Fruit fly (Drosophila melanogaster): ENCODE measurements around the gene Kif3C.
A peak's percentile ranks its signal among the peaks of the same experiment; 100 is the strongest.

Gene Kif3C

dm6 chr4:1196653-1197161 is 49.4 kb downstream of the Kif3C start, which contains the start of gene PIP4K (continued):
- TF ChIP-seq CG11902 (GFP tag; optimal IDR thresholded peaks at IDR 0.05) (no peak), achi (GFP tag; optimal IDR thresholded peaks at IDR 0.05) (no peak), Met (GFP tag; optimal IDR thresholded peaks at IDR 0.05) (no peak), vri (GFP tag; optimal IDR thresholded peaks at IDR 0.05) (no peak), Hr39 (GFP tag; optimal IDR thresholded peaks at IDR 0.05) (no peak), CG6792 (GFP tag; optimal IDR thresholded peaks at IDR 0.05) (no peak), CG9139 (GFP tag; optimal IDR thresholded peaks at IDR 0.05) (no peak), Hr38 (GFP tag; optimal IDR thresholded peaks at IDR 0.05) (no peak), CG34406 (GFP tag; optimal IDR thresholded peaks at IDR 0.05) (no peak), CG6854 (GFP tag; optimal IDR thresholded peaks at IDR 0.05) (no peak), lz (GFP tag; optimal IDR thresholded peaks at IDR 0.05) (no peak), fd85E (GFP tag; optimal IDR thresholded peaks at IDR 0.05) (no peak), CG10631 (GFP tag; optimal IDR thresholded peaks at IDR 0.05) (no peak), Ets96B (tag; optimal IDR thresholded peaks at IDR 0.05) (peak; percentile 13), Eip93F (GFP tag; optimal IDR thresholded peaks at IDR 0.05) (no peak), CG11762 (GFP tag; optimal IDR thresholded peaks at IDR 0.05; ENCODE audit: insufficient read depth) (no peak), fkh (GFP tag; optimal IDR thresholded peaks at IDR 0.05) (no peak), Sox14 (GFP tag; optimal IDR thresholded peaks at IDR 0.05) (no peak), CG4318 (GFP tag; optimal IDR thresholded peaks at IDR 0.05) (no peak), spab (GFP tag; optimal IDR thresholded peaks at IDR 0.05) (no peak), CG8119 (GFP tag; IDR thresholded peaks at IDR 0.05) (no peak), eg (GFP tag; IDR thresholded peaks at IDR 0.05) (no peak), CG8319 (GFP tag; optimal IDR thresholded peaks at IDR 0.05) (no peak), Lpt (GFP tag; optimal IDR thresholded peaks at IDR 0.05) (no peak), acj6 (GFP tag; optimal IDR thresholded peaks at IDR 0.05) (no peak), CG6163 (GFP tag; IDR thresholded peaks at IDR 0.05) (no peak), CG3919 (GFP tag; optimal IDR thresholded peaks at IDR 0.05) (no peak), esn (GFP tag; optimal IDR thresholded peaks at IDR 0.05) (no peak), CG10669 (GFP tag; optimal IDR thresholded peaks at IDR 0.05) (no peak), OdsH (GFP tag; optimal IDR thresholded peaks at IDR 0.05) (peak; percentile 38), Hr4 (GFP tag; optimal IDR thresholded peaks at IDR 0.05) (no peak), dac (GFP tag; optimal IDR thresholded peaks at IDR 0.05) (no peak)

dm6 chr4:1198599-1198998 is 51.3 kb downstream of the Kif3C start, which contains the start of gene Mitf:
Gene Mitf, plus strand, starts transcription at chr4:1198852.
- TF ChIP-seq Blimp-1 (GFP tag; optimal IDR thresholded peaks at IDR 0.05), result no peak
- TF ChIP-seq pdm3 (GFP tag; optimal IDR thresholded peaks at IDR 0.05), result no peak
- no peak for TF ChIP-seq Eip78C (GFP tag)
- no peak for TF ChIP-seq achi (GFP tag; optimal IDR thresholded peaks at IDR 0.05)
- TF ChIP-seq Met (GFP tag; optimal IDR thresholded peaks at IDR 0.05), result no peak
- no peak for TF ChIP-seq CG6163 (GFP tag; IDR thresholded peaks at IDR 0.05)
- TF ChIP-seq CG32006 (GFP tag; optimal IDR thresholded peaks at IDR 0.05), result no peak
- TF ChIP-seq salr (GFP tag; optimal IDR thresholded peaks at IDR 0.05), result no peak
- TF ChIP-seq CG11902 (GFP tag; optimal IDR thresholded peaks at IDR 0.05), result no peak

- no peak for TF ChIP-seq Blimp-1 (GFP tag; optimal IDR thresholded peaks at IDR 0.05)
- peak; percentile 67 for TF ChIP-seq Eip78C (GFP tag)
- peak; percentile 4 for TF ChIP-seq Eip93F (GFP tag; optimal IDR thresholded peaks at IDR 0.05)
- TF ChIP-seq CG15336 (GFP tag; IDR thresholded peaks at IDR 0.05), result no peak
- no peak for TF ChIP-seq CG6163 (GFP tag; IDR thresholded peaks at IDR 0.05)
- no peak for TF ChIP-seq CG10631 (GFP tag; optimal IDR thresholded peaks at IDR 0.05)
- TF ChIP-seq ss (GFP tag; optimal IDR thresholded peaks at IDR 0.05), result peak in 1 of 2 experiments; percentile 48
- TF ChIP-seq CG6854 (GFP tag; optimal IDR thresholded peaks at IDR 0.05), result peak; percentile 48
- TF ChIP-seq CG16779 (tag; optimal IDR thresholded peaks at IDR 0.05), result no peak
- no peak for TF ChIP-seq Gug (GFP tag; IDR thresholded peaks at IDR 0.05)
- no peak for TF ChIP-seq pdm3 (GFP tag; optimal IDR thresholded peaks at IDR 0.05)
- TF ChIP-seq CG6276 (GFP tag; optimal IDR thresholded peaks at IDR 0.05), result peak; percentile 79
- no peak for TF ChIP-seq Eip75B (GFP tag; optimal IDR thresholded peaks at IDR 0.05)
- no peak for TF ChIP-seq OdsH (GFP tag; optimal IDR thresholded peaks at IDR 0.05)
- TF ChIP-seq CG3032 (tag; optimal IDR thresholded peaks at IDR 0.05), result no peak
- peak; percentile 14 for TF ChIP-seq esn (GFP tag; optimal IDR thresholded peaks at IDR 0.05)
- TF ChIP-seq CG6808 (GFP tag; optimal IDR thresholded peaks at IDR 0.05), result no peak
- TF ChIP-seq CG9139 (GFP tag; optimal IDR thresholded peaks at IDR 0.05), result peak; percentile 50
Measured at dm6 chr4:1199178-1199577, 51.9 kb downstream of the Kif3C start.
